Worm (Caenorhabditis elegans): ENCODE data around the gene C15C8.7.

ce11 chrV:12716447-12716846, 28.4 kb downstream of the C15C8.7 start, which contains the start of gene str-178:
- TF ChIP-seq lsy-2 (tag; optimal IDR thresholded peaks at IDR 0.05), result no peak
- TF ChIP-seq M03D4.4 (tag; optimal IDR thresholded peaks at IDR 0.05), result no peak
- TF ChIP-seq elt-1 (tag; optimal IDR thresholded peaks at IDR 0.05; ENCODE audit: borderline replicate concordance, insufficient read depth), result no peak
- no peak for TF ChIP-seq pha-4 (tag; optimal IDR thresholded peaks at IDR 0.05)
- no peak for TF ChIP-seq elt-3 (tag; optimal IDR thresholded peaks at IDR 0.05)
